Fruit fly (Drosophila melanogaster) whole organism, adult: ENCODE data around the gene CG33500.

Experiments used
- CG7045 ChIP-seq: fragments of 200-800 bp; sonication (Bioruptor generic); optimal IDR thresholded peaks from 2 replicates; lab custom pipeline; 2017; ENCODE audit warnings: missing biosample characterization, mild to moderate bottlenecking, missing genetic modification characterization
- Clk ChIP-seq: fragments of 200-800 bp; sonication (Bioruptor generic); optimal IDR thresholded peaks from 2 replicates; lab custom pipeline; 2017; ENCODE audit warnings: missing biosample characterization, missing genetic modification characterization
- Mnt ChIP-seq: fragments of 200-800 bp; sonication (Bioruptor generic); optimal IDR thresholded peaks from 2 replicates; lab custom pipeline; 2016; ENCODE audit warnings: missing biosample characterization, mild to moderate bottlenecking, missing genetic modification characterization
- ovo ChIP-seq: fragments of 200-800 bp; sonication (Bioruptor generic); optimal IDR thresholded peaks from 2 replicates; lab custom pipeline; 2016; ENCODE audit warnings: missing biosample characterization, missing genetic modification characterization

- no peak for TF ChIP-seq Clk (GFP tag; lab: Kevin White, UChicago)
- no peak for TF ChIP-seq Mnt (GFP tag; lab: Kevin White, UChicago)
- no peak for TF ChIP-seq CG7045 (GFP tag; lab: Kevin White, UChicago)
- no peak for TF ChIP-seq ovo (GFP tag; lab: Kevin White, UChicago)
Observed at dm6 chr3L:11511921-11512320, 3.5 kb downstream of the CG33500 start, which contains the start of gene Sgs3.
